Fruit fly (Drosophila melanogaster): ENCODE measurements around the gene Nelf-A.

DNA sequence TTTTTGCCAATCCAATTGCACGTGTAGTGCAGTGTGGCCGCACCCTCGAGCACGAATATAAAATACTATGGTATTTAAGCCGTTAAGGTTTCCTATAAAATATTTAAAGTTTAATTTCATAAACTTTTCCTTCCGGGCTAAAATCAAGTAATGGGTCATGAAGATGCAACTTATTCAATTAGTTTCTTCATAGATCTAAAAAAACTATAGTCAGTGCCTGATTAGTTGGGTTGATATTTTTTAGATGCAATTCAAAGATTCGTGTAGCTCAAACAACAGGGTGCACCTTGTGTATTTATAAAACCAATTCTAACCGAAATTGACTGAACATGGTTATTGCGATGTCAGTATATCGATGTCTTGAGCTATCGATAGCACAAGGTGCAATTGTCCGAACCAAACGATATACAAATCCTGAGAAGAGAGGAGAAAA, 4.8 kb upstream of the Nelf-A start, which contains the start of the genes Smyd5 and Oga:
- TF ChIP-seq CG17806 (tag; optimal IDR thresholded peaks at IDR 0.05) (no peak), CG13204 (GFP tag; optimal IDR thresholded peaks at IDR 0.05) (no peak), Pif1A (GFP tag; optimal IDR thresholded peaks at IDR 0.05) (no peak), CG10348 (GFP tag; IDR thresholded peaks at IDR 0.05) (no peak), Pif1B (GFP tag; optimal IDR thresholded peaks at IDR 0.05) (no peak), CG34367 (tag; optimal IDR thresholded peaks at IDR 0.05) (no peak), CG14655 (GFP tag; optimal IDR thresholded peaks at IDR 0.05) (no peak), gl (tag; optimal IDR thresholded peaks at IDR 0.05) (no peak), Ets98B (GFP tag; IDR thresholded peaks at IDR 0.05) (no peak), CG32121 (GFP tag; IDR thresholded peaks at IDR 0.05) (no peak), D1 (tag; optimal IDR thresholded peaks at IDR 0.05) (no peak), EcR (GFP tag; optimal IDR thresholded peaks at IDR 0.05) (no peak)

All from whole organism, pupa.